Fruit fly (Drosophila melanogaster) whole organism, prepupa: ENCODE data around the gene CG4074.

ENCODE experiments used
- CG10631 ChIP-seq: fragments of 200-800 bp; sonication (Bioruptor generic); optimal IDR thresholded peaks from 2 replicates; lab custom pipeline; 2016; ENCODE audit warnings: missing biosample characterization, missing genetic modification characterization
- CG10669 ChIP-seq: fragments of 200-800 bp; sonication (Bioruptor generic); optimal IDR thresholded peaks from 3 replicates; lab custom pipeline; 2018; ENCODE audit warnings: missing biosample characterization, mild to moderate bottlenecking, missing genetic modification characterization, moderate library complexity
- CG11294 ChIP-seq: fragments of 200-800 bp; sonication (Bioruptor generic); IDR thresholded peaks from 2 replicates; pipeline ENCODE4 v1.3.6; 2022; ENCODE audit warnings: missing biosample characterization, missing genetic modification characterization
- CG15336 ChIP-seq: fragments of 200-800 bp; sonication (Bioruptor generic); IDR thresholded peaks from 2 replicates; pipeline ENCODE4 v1.3.6; 2022; ENCODE audit warnings: missing biosample characterization, missing genetic modification characterization
- CG1621 ChIP-seq: fragments of 200-800 bp; sonication (Bioruptor generic); optimal IDR thresholded peaks from 3 replicates; lab custom pipeline; 2018; ENCODE audit warnings: missing biosample characterization, mild to moderate bottlenecking, missing genetic modification characterization
- CG16779 ChIP-seq: fragments of 200-800 bp; sonication (Bioruptor generic); optimal IDR thresholded peaks from 3 replicates; lab custom pipeline; 2017; ENCODE audit warnings: missing biosample characterization, mild to moderate bottlenecking, missing genetic modification characterization
- CG3032 ChIP-seq: fragments of 200-800 bp; optimal IDR thresholded peaks from 2 replicates; lab custom pipeline; 2019; ENCODE audit warnings: missing biosample characterization, mild to moderate bottlenecking, missing genetic modification characterization, moderate library complexity
- CG31627 ChIP-seq: fragments of 200-800 bp; sonication (Bioruptor generic); optimal IDR thresholded peaks from 3 replicates; lab custom pipeline; 2016; ENCODE audit warnings: missing biosample characterization, missing genetic modification characterization
- CG32006 ChIP-seq: fragments of 200-800 bp; sonication (Bioruptor generic); optimal IDR thresholded peaks from 3 replicates; lab custom pipeline; 2017; ENCODE audit warnings: missing biosample characterization, mild to moderate bottlenecking, missing genetic modification characterization
- CG34406 ChIP-seq: fragments of 200-800 bp; sonication (Bioruptor generic); optimal IDR thresholded peaks from 3 replicates; lab custom pipeline; 2016; ENCODE audit warnings: missing biosample characterization, missing genetic modification characterization
- CG3919 ChIP-seq: fragments of 200-800 bp; sonication (Bioruptor generic); optimal IDR thresholded peaks from 3 replicates; lab custom pipeline; 2016; ENCODE audit warnings: missing biosample characterization, missing genetic modification characterization
- CG6163 ChIP-seq: fragments of 200-800 bp; sonication (Bioruptor generic); IDR thresholded peaks from 3 replicates; pipeline ENCODE4 v1.3.6; 2022; ENCODE audit warnings: missing biosample characterization, missing genetic modification characterization
- CG6808 ChIP-seq: fragments of 200-800 bp; sonication (Bioruptor generic); optimal IDR thresholded peaks from 3 replicates; lab custom pipeline; 2017; ENCODE audit warnings: missing biosample characterization, missing genetic modification characterization, mild to moderate bottlenecking, moderate library complexity, missing genetic modification reagents
- CG7368 ChIP-seq: fragments of 200-800 bp; sonication (Bioruptor generic); optimal IDR thresholded peaks from 3 replicates; lab custom pipeline; 2016; ENCODE audit warnings: missing biosample characterization, missing genetic modification characterization
- CG8119 ChIP-seq: fragments of 200-800 bp; sonication (Bioruptor generic); IDR thresholded peaks from 3 replicates; pipeline ENCODE4 v1.3.6; 2022; ENCODE audit warnings: missing biosample characterization, missing genetic modification characterization
- CG8319 ChIP-seq: fragments of 200-800 bp; sonication (Bioruptor generic); optimal IDR thresholded peaks from 3 replicates; lab custom pipeline; 2016; ENCODE audit warnings: missing biosample characterization, missing genetic modification characterization
- CG9139 ChIP-seq: fragments of 200-800 bp; sonication (Bioruptor generic); optimal IDR thresholded peaks from 3 replicates; lab custom pipeline; 2017; ENCODE audit warnings: missing biosample characterization, mild to moderate bottlenecking, missing genetic modification characterization
- Eip75B ChIP-seq: fragments of 200-800 bp; sonication (Bioruptor generic); optimal IDR thresholded peaks from 3 replicates; lab custom pipeline; 2016; ENCODE audit warnings: missing biosample characterization, missing genetic modification characterization
- Eip78C ChIP-seq: fragments of 200-800 bp; sonication (Bioruptor generic); peaks from one replicate; lab custom pipeline; 2016; ENCODE audit warnings: missing biosample characterization, missing genetic modification characterization
- Ets21C ChIP-seq: fragments of 200-800 bp; sonication (Bioruptor generic); optimal IDR thresholded peaks from 3 replicates; lab custom pipeline; 2016; ENCODE audit warnings: missing biosample characterization, missing genetic modification characterization
- Ets96B ChIP-seq: fragments of 200-800 bp; optimal IDR thresholded peaks from 2 replicates; lab custom pipeline; 2019; ENCODE audit warnings: missing biosample characterization, mild to moderate bottlenecking, missing genetic modification characterization, moderate library complexity
- Gug ChIP-seq: fragments of 200-800 bp; sonication (Bioruptor generic); IDR thresholded peaks from 2 replicates; pipeline ENCODE4 v1.3.6; 2022; ENCODE audit warnings: missing biosample characterization, missing genetic modification characterization
- Hr38 ChIP-seq: sonication (Bioruptor generic); optimal IDR thresholded peaks from 2 replicates; lab custom pipeline; 2016; ENCODE audit warnings: missing biosample characterization, missing genetic modification characterization
- Hr39 ChIP-seq: fragments of 200-800 bp; sonication (Bioruptor generic); optimal IDR thresholded peaks from 2 replicates; lab custom pipeline; 2016; ENCODE audit warnings: missing biosample characterization, missing genetic modification characterization
- Hr4 ChIP-seq: fragments of 200-800 bp; sonication (Bioruptor generic); optimal IDR thresholded peaks from 3 replicates; lab custom pipeline; 2016; ENCODE audit warnings: missing biosample characterization, missing genetic modification characterization
- Lpt ChIP-seq: fragments of 200-800 bp; sonication (Bioruptor generic); optimal IDR thresholded peaks from 3 replicates; lab custom pipeline; 2016; ENCODE audit warnings: missing biosample characterization, missing genetic modification characterization
- Met ChIP-seq: fragments of 200-800 bp; sonication (Bioruptor generic); optimal IDR thresholded peaks from 3 replicates; lab custom pipeline; 2016; ENCODE audit warnings: missing biosample characterization, missing genetic modification characterization
- Smox ChIP-seq: fragments of 200-800 bp; sonication (Bioruptor generic); optimal IDR thresholded peaks from 3 replicates; lab custom pipeline; 2016; ENCODE audit warnings: missing biosample characterization, missing genetic modification characterization
- Sox102F ChIP-seq: fragments of 200-800 bp; sonication (Bioruptor generic); optimal IDR thresholded peaks from 2 replicates; lab custom pipeline; 2016; ENCODE audit warnings: missing biosample characterization, mild to moderate bottlenecking, missing genetic modification characterization
- Sox14 ChIP-seq: fragments of 200-800 bp; sonication (Bioruptor generic); optimal IDR thresholded peaks from 3 replicates; lab custom pipeline; 2016; ENCODE audit warnings: missing biosample characterization, missing genetic modification characterization
- Sox15 ChIP-seq: fragments of 200-800 bp; sonication (Bioruptor generic); optimal IDR thresholded peaks from 3 replicates; lab custom pipeline; 2016; ENCODE audit warnings: missing biosample characterization, missing genetic modification characterization
- achi ChIP-seq: fragments of 200-800 bp; sonication (Bioruptor generic); optimal IDR thresholded peaks from 3 replicates; lab custom pipeline; 2016; ENCODE audit warnings: missing biosample characterization, missing genetic modification characterization
- dac ChIP-seq: fragments of 200-800 bp; sonication (Bioruptor generic); optimal IDR thresholded peaks from 2 replicates; lab custom pipeline; 2017; ENCODE audit warnings: missing biosample characterization, mild to moderate bottlenecking, missing genetic modification characterization
- dsx ChIP-seq: fragments of 200-800 bp; optimal IDR thresholded peaks from 3 replicates; lab custom pipeline; 2019; ENCODE audit warnings: missing biosample characterization, mild to moderate bottlenecking, missing genetic modification characterization, moderate library complexity; ENCODE audit not compliant: poor library complexity, severe bottlenecking
- fd59A ChIP-seq: fragments of 200-800 bp; sonication (Bioruptor generic); optimal IDR thresholded peaks from 2 replicates; lab custom pipeline; 2017; ENCODE audit warnings: missing biosample characterization, mild to moderate bottlenecking, missing genetic modification characterization, missing genetic modification reagents
- fd85E ChIP-seq: fragments of 200-800 bp; sonication (Bioruptor generic); optimal IDR thresholded peaks from 3 replicates; lab custom pipeline; 2016; ENCODE audit warnings: missing biosample characterization, missing genetic modification characterization
- fkh ChIP-seq: fragments of 200-800 bp; sonication (Bioruptor generic); optimal IDR thresholded peaks from 3 replicates; lab custom pipeline; 2017; ENCODE audit warnings: missing biosample characterization, mild to moderate bottlenecking, missing genetic modification characterization, moderate library complexity
- net ChIP-seq: fragments of 200-800 bp; sonication (Bioruptor generic); optimal IDR thresholded peaks from 3 replicates; lab custom pipeline; 2016; ENCODE audit warnings: missing biosample characterization, missing genetic modification characterization
- pdm3 ChIP-seq: fragments of 200-800 bp; sonication (Bioruptor generic); optimal IDR thresholded peaks from 3 replicates; lab custom pipeline; 2016; ENCODE audit warnings: missing biosample characterization, missing genetic modification characterization
- spab ChIP-seq: fragments of 200-800 bp; sonication (Bioruptor generic); optimal IDR thresholded peaks from 2 replicates; lab custom pipeline; 2017; ENCODE audit warnings: missing biosample characterization, mild to moderate bottlenecking, missing genetic modification characterization, missing genetic modification reagents
- ss ChIP-seq, 2 experiments: fragments of 200-800 bp; sonication (Bioruptor generic); optimal IDR thresholded peaks; 2 replicates in 1 of 2; 3 replicates in 1 of 2; lab custom pipeline; 2017 to 2018; ENCODE audit warnings: mild to moderate bottlenecking in 2 of 2, missing biosample characterization in 2 of 2, missing genetic modification characterization in 2 of 2, moderate library complexity in 1 of 2
- svp ChIP-seq: fragments of 200-800 bp; sonication (Bioruptor generic); peaks from one replicate; lab custom pipeline; 2016; ENCODE audit warnings: missing biosample characterization, missing genetic modification characterization
- vri ChIP-seq: fragments of 200-800 bp; sonication (Bioruptor generic); optimal IDR thresholded peaks from 3 replicates; lab custom pipeline; 2016; ENCODE audit warnings: missing biosample characterization, mild to moderate bottlenecking, missing genetic modification characterization

Gene CG4074

dm6 chr3L:20784812-20785671 lies 15.7 kb upstream of the CG4074 start (continued):
- TF ChIP-seq fkh (GFP tag; lab: Kevin White, UChicago) (peak; percentile 6), ss (GFP tag; optimal IDR thresholded peaks at IDR 0.05; lab: Kevin White, UChicago) (peak; percentile 44 to 60), CG8319 (GFP tag; lab: Kevin White, UChicago) (no peak), Smox (peak; percentile 57), CG3032 (peak; percentile 88), vri (GFP tag; lab: Kevin White, UChicago) (peak; percentile 41), CG8119 (GFP tag; lab: Robert Waterston, UW) (peak; percentile 30; the same call in 2 of the 3 replicates), Sox15 (GFP tag; lab: Kevin White, UChicago) (no peak), CG9139 (GFP tag; lab: Kevin White, UChicago) (no peak), CG32006 (peak; percentile 68), Met (GFP tag; lab: Kevin White, UChicago) (peak; percentile 55), Ets96B (peak; percentile 19), Hr39 (peak; percentile 41), Eip75B (GFP tag; lab: Kevin White, UChicago) (peak; percentile 28), pdm3 (GFP tag; lab: Kevin White, UChicago) (peak; percentile 55), fd59A (GFP tag; lab: Kevin White, UChicago) (no peak), Ets21C (GFP tag; lab: Kevin White, UChicago) (no peak), CG6808 (GFP tag; lab: Kevin White, UChicago) (peak; percentile 57), spab (peak; percentile 1)

- TF ChIP-seq CG11294 (GFP tag; lab: Robert Waterston, UW) = no peak
- TF ChIP-seq CG1621 (tag; lab: Kevin White, UChicago) = peak; percentile 34
- no peak for TF ChIP-seq Met (GFP tag; lab: Kevin White, UChicago)
- peak; percentile 10 for TF ChIP-seq fkh (GFP tag; lab: Kevin White, UChicago)
- TF ChIP-seq CG15336 (GFP tag; lab: Robert Waterston, UW) = peak; percentile 6; the same call in 1 of the 2 replicates
- TF ChIP-seq CG34406 (GFP tag; lab: Kevin White, UChicago) = no peak
- TF ChIP-seq, all 60 proteins: peak for 3
These were observed 15.1 kb upstream of the CG4074 start for dm6 chr3L:20784394-20784793.

- TF ChIP-seq Hr38 (GFP tag; lab: Kevin White, UChicago) = no peak
- TF ChIP-seq svp (GFP tag; lab: Kevin White, UChicago) = peak; percentile 91
- no peak for TF ChIP-seq CG10631 (GFP tag; lab: Kevin White, UChicago)
- TF ChIP-seq CG10669 (GFP tag; lab: Kevin White, UChicago) = no peak
- peak; percentile 41 for TF ChIP-seq Lpt (GFP tag; lab: Kevin White, UChicago)
- TF ChIP-seq CG16779 = peak; percentile 12
- peak; percentile 75 for TF ChIP-seq CG3919 (GFP tag; lab: Kevin White, UChicago)
- TF ChIP-seq CG32006 = no peak
- peak; percentile 64 for TF ChIP-seq net (GFP tag; lab: Kevin White, UChicago)
- peak; percentile 78 for TF ChIP-seq pdm3 (GFP tag; lab: Kevin White, UChicago)
- TF ChIP-seq Met (GFP tag; lab: Kevin White, UChicago) = no peak
- TF ChIP-seq achi = peak; percentile 55
- peak; percentile 51 for TF ChIP-seq Gug (GFP tag; lab: Robert Waterston, UW)
- TF ChIP-seq CG31627 (GFP tag; lab: Kevin White, UChicago) = peak; percentile 86
- TF ChIP-seq Smox = no peak
- TF ChIP-seq Hr4 = peak; percentile 77
- TF ChIP-seq dsx = peak; percentile 48
- peak; percentile 27 for TF ChIP-seq dac (GFP tag; lab: Kevin White, UChicago)
- peak; percentile 37 for TF ChIP-seq Ets96B
- TF ChIP-seq CG3032 = peak; percentile 73
- TF ChIP-seq fd85E (GFP tag; lab: Kevin White, UChicago) = no peak
- no peak for TF ChIP-seq CG34406 (GFP tag; lab: Kevin White, UChicago)
- TF ChIP-seq Sox14 = peak; percentile 75
- TF ChIP-seq Sox102F (GFP tag; lab: Kevin White, UChicago) = no peak
- peak; percentile 89 for TF ChIP-seq Eip78C
- TF ChIP-seq Eip75B (GFP tag; lab: Kevin White, UChicago) = no peak
- peak; percentile 74 for TF ChIP-seq CG6163 (GFP tag; lab: Robert Waterston, UW)
- peak; percentile 38 for TF ChIP-seq CG7368 (GFP tag; lab: Kevin White, UChicago)
- TF ChIP-seq ss (GFP tag; optimal IDR thresholded peaks at IDR 0.05; lab: Kevin White, UChicago) = peak; percentile 22 to 38
These were observed 9.1 kb upstream of the CG4074 start, which contains the start of the genes Pex16 and Pex14 for dm6 chr3L:20778224-20779063. Pex16 (minus strand) TSS chr3L:20778264. Pex14 (plus strand) TSS chr3L:20778799.
